Worm (Caenorhabditis elegans) whole organism, late embryonic: ENCODE data around the gene akt-2.

ENCODE experiments used
- ceh-24 ChIP-seq: sonication (generic microtip); optimal IDR thresholded peaks from 2 replicates; lab custom pipeline; 2016; ENCODE audit warnings: mild to moderate bottlenecking, missing genetic modification characterization, missing compliant biosample characterization
- tbx-7 ChIP-seq: sonication (generic microtip); optimal IDR thresholded peaks from 2 replicates; lab custom pipeline; 2016; ENCODE audit warnings: missing genotype, missing genetic modification characterization, missing compliant biosample characterization

DNA sequence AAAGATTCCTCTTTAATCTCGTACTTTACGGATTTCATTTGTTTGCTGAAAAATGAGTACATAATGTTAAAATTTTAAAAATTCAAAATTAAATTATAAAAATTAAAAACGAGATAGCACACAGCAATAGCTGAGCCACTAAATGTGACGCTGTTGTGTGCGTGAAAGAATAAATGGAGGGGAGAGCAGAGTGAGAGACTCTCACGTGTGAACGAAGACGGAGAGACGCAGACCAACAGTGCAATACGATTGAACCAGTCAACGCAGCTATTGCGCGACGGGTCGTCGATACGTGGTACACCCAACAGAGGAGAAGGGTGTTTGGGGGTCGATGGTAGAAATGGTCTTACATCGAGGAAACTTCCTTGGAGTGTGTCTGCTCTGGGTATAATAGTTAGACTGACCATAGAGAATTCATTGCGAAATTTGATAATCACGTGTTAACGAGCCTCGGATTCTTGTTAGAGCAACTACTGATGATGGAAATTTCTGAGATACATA lies 48.8 kb upstream of the akt-2 start, which contains the start of gene F16B12.4:
- TF ChIP-seq ceh-24, result no peak
- no peak for TF ChIP-seq tbx-7 (tag; lab: Kevin White, UChicago)
